Worm (Caenorhabditis elegans) whole organism, young adult: Measurements from ENCODE around the gene pelo-1.

Source experiments
- B0019.2 ChIP-seq: fragments of 200-800 bp; sonication (Bioruptor generic); conservative IDR thresholded peaks from 2 replicates; pipeline ENCODE4 v1.3.6; 2022; ENCODE audit warnings: missing genetic modification reagents, missing genetic modification characterization, missing compliant biosample characterization
- C06A6.2 ChIP-seq: fragments of 200-800 bp; sonication (Bioruptor generic); conservative IDR thresholded peaks from 2 replicates; pipeline ENCODE4 v1.3.6; 2022; ENCODE audit warnings: missing genetic modification characterization, missing compliant biosample characterization
- F23B12.7 ChIP-seq: sonication (generic microtip); optimal IDR thresholded peaks from 2 replicates; lab custom pipeline; 2017; ENCODE audit warnings: missing genetic modification characterization, mild to moderate bottlenecking, missing compliant biosample characterization, antibody characterized with exemption, moderate library complexity; ENCODE audit not compliant: insufficient read depth
- F37B4.10 ChIP-seq: fragments of 200-800 bp; sonication (Bioruptor generic); IDR thresholded peaks from 2 replicates; pipeline ENCODE4 v1.3.6; 2022; ENCODE audit warnings: missing genetic modification characterization, missing compliant biosample characterization
- F52B5.7 ChIP-seq: sonication (generic microtip); optimal IDR thresholded peaks from 2 replicates; lab custom pipeline; 2016; ENCODE audit warnings: mild to moderate bottlenecking, missing genetic modification characterization, missing compliant biosample characterization
- F55B11.4 ChIP-seq: sonication (generic microtip); optimal IDR thresholded peaks from 2 replicates; lab custom pipeline; 2016; ENCODE audit warnings: missing compliant biosample characterization, missing genetic modification characterization, borderline replicate concordance; ENCODE audit not compliant: insufficient read depth
- T07F8.4 ChIP-seq: sonication (generic microtip); optimal IDR thresholded peaks from 2 replicates; lab custom pipeline; 2016; ENCODE audit warnings: mild to moderate bottlenecking, missing genetic modification characterization, moderate library complexity, missing compliant biosample characterization
- Y53F4B.3 ChIP-seq: fragments of 200-800 bp; sonication (Bioruptor generic); IDR thresholded peaks from 2 replicates; pipeline ENCODE4 v1.3.6; 2022; ENCODE audit warnings: missing genetic modification reagents, missing genetic modification characterization, missing compliant biosample characterization
- Y95B8A.8 ChIP-seq: fragments of 200-800 bp; sonication (Bioruptor generic); IDR thresholded peaks from 2 replicates; pipeline ENCODE4 v1.3.6; 2022; ENCODE audit warnings: missing genetic modification reagents, missing genetic modification characterization, missing compliant biosample characterization
- ZK185.1 ChIP-seq: sonication (generic microtip); optimal IDR thresholded peaks from 2 replicates; lab custom pipeline; 2016; ENCODE audit warnings: mild to moderate bottlenecking, missing genetic modification characterization, missing compliant biosample characterization; ENCODE audit not compliant: poor library complexity, severe bottlenecking
- ama-1 ChIP-seq, 3 experiments: fragments of 150-350 bp in 1 of 3; sonication (generic microtip) in 2 of 3; optimal IDR thresholded peaks; 2 replicates each; lab custom pipeline; 2014 to 2018; ENCODE audit warnings: missing biosample characterization in 2 of 3, missing genetic modification characterization in 2 of 3, missing genetic modification reagents in 2 of 3
- atf-7 ChIP-seq: sonication (generic microtip); optimal IDR thresholded peaks from 2 replicates; lab custom pipeline; 2017; ENCODE audit warnings: mild to moderate bottlenecking, missing genetic modification characterization, missing compliant biosample characterization
- ccch-3 ChIP-seq: fragments of 200-800 bp; sonication (Bioruptor generic); optimal IDR thresholded peaks from 2 replicates; lab custom pipeline; 2018; ENCODE audit warnings: mild to moderate bottlenecking, missing genetic modification characterization, missing compliant biosample characterization
- cebp-1 ChIP-seq, 2 experiments: fragments of 200-800 bp in 1 of 2; sonication (Bioruptor generic) in 1 of 2; sonication (generic microtip) in 1 of 2; IDR thresholded peaks in 1 of 2; optimal IDR thresholded peaks in 1 of 2; 2 replicates each; pipeline versions ENCODE4 v1.3.6 to Lab custom; 2017 to 2022; ENCODE audit warnings: missing compliant biosample characterization in 2 of 2, missing genetic modification characterization in 2 of 2, mild to moderate bottlenecking in 1 of 2, missing genetic modification reagents in 1 of 2, moderate library complexity in 1 of 2
- cebp-2 ChIP-seq: fragments of 200-800 bp; sonication (Bioruptor generic); IDR thresholded peaks from 2 replicates; pipeline ENCODE4 v1.3.6; 2022; ENCODE audit warnings: missing genetic modification characterization, missing compliant biosample characterization
- ceh-58 ChIP-seq: fragments of 200-800 bp; sonication (Bioruptor generic); IDR thresholded peaks from 2 replicates; pipeline ENCODE4 v1.3.6; 2022; ENCODE audit warnings: missing genetic modification characterization, missing compliant biosample characterization
- ceh-79 ChIP-seq: sonication (generic microtip); optimal IDR thresholded peaks from 2 replicates; lab custom pipeline; 2017; ENCODE audit warnings: mild to moderate bottlenecking, missing genetic modification characterization, missing compliant biosample characterization
- ceh-91 ChIP-seq: fragments of 200-800 bp; sonication (Bioruptor generic); IDR thresholded peaks from 2 replicates; pipeline ENCODE4 v1.3.6; 2022; ENCODE audit warnings: missing genetic modification reagents, missing genetic modification characterization, missing compliant biosample characterization
- chd-7 ChIP-seq: sonication (generic microtip); optimal IDR thresholded peaks from 2 replicates; lab custom pipeline; 2016; ENCODE audit warnings: mild to moderate bottlenecking, missing genetic modification characterization, moderate library complexity, missing compliant biosample characterization
- dox-1 ChIP-seq: fragments of 200-800 bp; sonication (Bioruptor generic); IDR thresholded peaks from 2 replicates; pipeline ENCODE4 v1.3.6; 2022; ENCODE audit warnings: missing genetic modification reagents, missing genetic modification characterization, missing compliant biosample characterization
- efl-1 ChIP-seq: fragments of 150-350 bp; optimal IDR thresholded peaks from 2 replicates; lab custom pipeline; 2014; ENCODE audit warnings: missing biosample characterization, missing genetic modification reagents, missing genetic modification characterization
- egl-18 ChIP-seq: fragments of 200-800 bp; sonication (Bioruptor generic); IDR thresholded peaks from 2 replicates; pipeline ENCODE4 v1.3.6; 2022; ENCODE audit warnings: missing genetic modification reagents, missing genetic modification characterization, missing compliant biosample characterization
- ekl-4 ChIP-seq: fragments of 200-800 bp; sonication (Bioruptor generic); IDR thresholded peaks from 2 replicates; pipeline ENCODE4 v1.3.6; 2022; ENCODE audit warnings: missing genetic modification reagents, missing genetic modification characterization, missing compliant biosample characterization
- ets-4 ChIP-seq: fragments of 200-800 bp; sonication (Bioruptor generic); optimal IDR thresholded peaks from 2 replicates; lab custom pipeline; 2018; ENCODE audit warnings: mild to moderate bottlenecking, missing genetic modification characterization, missing compliant biosample characterization
- gei-17 ChIP-seq: fragments of 200-800 bp; sonication (Bioruptor generic); optimal IDR thresholded peaks from 2 replicates; lab custom pipeline; 2018; ENCODE audit warnings: mild to moderate bottlenecking, missing genetic modification characterization, missing compliant biosample characterization
- hsf-1 ChIP-seq: fragments of 200-800 bp; sonication (Bioruptor generic); IDR thresholded peaks from 2 replicates; pipeline ENCODE4 v1.3.6; 2022; ENCODE audit warnings: missing genetic modification reagents, missing genetic modification characterization, missing compliant biosample characterization
- let-526 ChIP-seq: fragments of 200-800 bp; sonication (Bioruptor generic); IDR thresholded peaks from 2 replicates; pipeline ENCODE4 v1.3.6; 2022; ENCODE audit warnings: missing genetic modification reagents, missing genetic modification characterization, missing compliant biosample characterization
- let-607 ChIP-seq, 2 experiments: fragments of 200-800 bp in 1 of 2; sonication (Bioruptor generic) in 1 of 2; sonication (generic microtip) in 1 of 2; optimal IDR thresholded peaks; 2 replicates each; lab custom pipeline; 2016 to 2018; ENCODE audit warnings: mild to moderate bottlenecking in 2 of 2, missing compliant biosample characterization in 2 of 2, missing genetic modification characterization in 2 of 2, moderate library complexity in 2 of 2, missing genotype in 1 of 2
- lsl-1 ChIP-seq: fragments of 200-800 bp; sonication (Bioruptor generic); optimal IDR thresholded peaks from 2 replicates; lab custom pipeline; 2018; ENCODE audit warnings: mild to moderate bottlenecking, missing genetic modification characterization, moderate library complexity, missing compliant biosample characterization
- lsy-27 ChIP-seq: sonication (generic microtip); optimal IDR thresholded peaks from 2 replicates; lab custom pipeline; 2017; ENCODE audit warnings: missing genetic modification characterization, mild to moderate bottlenecking, missing compliant biosample characterization, antibody characterized with exemption, missing genotype, borderline replicate concordance; ENCODE audit not compliant: insufficient read depth
- madf-3 ChIP-seq: fragments of 200-800 bp; sonication (Bioruptor generic); IDR thresholded peaks from 2 replicates; pipeline ENCODE4 v1.3.6; 2022; ENCODE audit warnings: missing genetic modification reagents, missing genetic modification characterization, missing compliant biosample characterization
- madf-6 ChIP-seq: fragments of 200-800 bp; sonication (Bioruptor generic); IDR thresholded peaks from 2 replicates; pipeline ENCODE4 v1.3.6; 2022; ENCODE audit warnings: missing genetic modification reagents, missing genetic modification characterization, missing compliant biosample characterization
- madf-8 ChIP-seq: fragments of 200-800 bp; sonication (Bioruptor generic); conservative IDR thresholded peaks from 2 replicates; pipeline ENCODE4 v1.3.6; 2022; ENCODE audit warnings: missing genetic modification reagents, missing genetic modification characterization, missing compliant biosample characterization
- nfya-2 ChIP-seq: fragments of 200-800 bp; sonication (Bioruptor generic); IDR thresholded peaks from 2 replicates; pipeline ENCODE4 v1.3.6; 2022; ENCODE audit warnings: missing genetic modification reagents, missing genetic modification characterization, missing compliant biosample characterization
- nhr-120 ChIP-seq: fragments of 200-800 bp; sonication (Bioruptor generic); IDR thresholded peaks from 2 replicates; pipeline ENCODE4 v1.3.6; 2022; ENCODE audit warnings: missing genetic modification characterization, missing compliant biosample characterization
- nhr-179 ChIP-seq: sonication (generic microtip); optimal IDR thresholded peaks from 2 replicates; lab custom pipeline; 2016; ENCODE audit warnings: mild to moderate bottlenecking, missing genetic modification characterization, missing compliant biosample characterization
- nhr-80 ChIP-seq: sonication (generic microtip); optimal IDR thresholded peaks from 2 replicates; lab custom pipeline; 2016; ENCODE audit warnings: missing genetic modification characterization, missing compliant biosample characterization
- pha-4 ChIP-seq: fragments of 150-350 bp; sonication (generic microtip); optimal IDR thresholded peaks from 2 replicates; lab custom pipeline; 2014; ENCODE audit warnings: missing biosample characterization, missing genetic modification reagents, missing genetic modification characterization
- snpc-1.3 ChIP-seq: sonication (generic microtip); optimal IDR thresholded peaks from 2 replicates; lab custom pipeline; 2017; ENCODE audit warnings: missing genetic modification characterization, mild to moderate bottlenecking, missing compliant biosample characterization, antibody characterized with exemption, moderate library complexity, missing genotype, missing genetic modification reagents; ENCODE audit not compliant: insufficient read depth
- snpc-3.4 ChIP-seq: sonication (generic microtip); optimal IDR thresholded peaks from 2 replicates; lab custom pipeline; 2017; ENCODE audit warnings: missing genetic modification characterization, mild to moderate bottlenecking, missing compliant biosample characterization, antibody characterized with exemption, moderate library complexity, missing genotype, missing genetic modification reagents
- snpc-4 ChIP-seq, 5 experiments: fragments of 150-350 bp in 1 of 5; sonication (generic microtip) in 4 of 5; optimal IDR thresholded peaks; 2 replicates each; lab custom pipeline; 2014 to 2018; ENCODE audit warnings: missing genetic modification characterization in 5 of 5, missing biosample characterization in 3 of 5, antibody characterized with exemption in 2 of 5, mild to moderate bottlenecking in 2 of 5, missing compliant biosample characterization in 2 of 5, missing genotype in 2 of 5, moderate library complexity in 2 of 5, missing genetic modification reagents in 1 of 5
- tlf-1 ChIP-seq: fragments of 200-800 bp; sonication (Bioruptor generic); optimal IDR thresholded peaks from 2 replicates; lab custom pipeline; 2018; ENCODE audit warnings: mild to moderate bottlenecking, missing genetic modification characterization, missing compliant biosample characterization
- xnd-1 ChIP-seq: sonication (generic microtip); optimal IDR thresholded peaks from 2 replicates; lab custom pipeline; 2016; ENCODE audit warnings: missing genotype, missing genetic modification reagents, missing genetic modification characterization, missing compliant biosample characterization
- ztf-25 ChIP-seq: fragments of 200-800 bp; sonication (Bioruptor generic); IDR thresholded peaks from 2 replicates; pipeline ENCODE4 v1.3.6; 2022; ENCODE audit warnings: missing genetic modification reagents, missing genetic modification characterization, missing compliant biosample characterization

The pelo-1 gene

DNA sequence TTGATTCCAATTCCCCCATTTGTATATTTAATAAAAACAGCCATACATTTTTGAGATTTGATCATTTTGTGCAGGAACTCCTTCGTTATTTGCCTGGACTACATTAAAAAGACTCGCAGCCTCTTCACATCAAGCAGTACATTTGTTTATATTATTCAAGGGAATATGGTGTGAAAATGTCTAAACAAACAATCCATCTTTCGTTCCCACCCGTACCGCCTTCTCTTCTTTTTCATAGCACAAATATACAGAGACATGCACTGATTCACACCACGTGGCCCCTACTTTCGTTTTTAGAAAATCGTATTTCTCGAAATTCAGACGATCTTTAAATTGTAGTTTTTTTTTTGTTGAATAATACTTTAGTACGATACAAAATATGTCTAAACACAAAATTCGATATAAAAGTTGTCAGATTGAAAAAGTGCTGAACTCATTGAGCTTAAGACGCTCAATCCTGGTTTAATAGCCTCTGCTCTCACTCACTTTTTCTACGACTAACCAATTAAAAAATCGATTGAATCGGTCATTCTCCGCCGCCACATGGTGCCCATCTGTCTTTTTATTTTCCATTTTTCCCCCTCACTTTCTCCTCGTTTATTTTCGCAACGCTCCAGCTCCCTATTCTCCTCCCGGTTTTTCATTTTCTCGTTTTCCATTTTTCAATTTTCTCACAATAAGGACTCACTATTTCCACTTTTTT, 8.6 kb downstream of the pelo-1 start (continued):
- peak; percentile 67 to 89 for TF ChIP-seq let-607 (tag; optimal IDR thresholded peaks at IDR 0.05; lab: Kevin White, UChicago)
- TF ChIP-seq lsl-1 (GFP tag; lab: Kevin White, UChicago): no peak
- no peak for TF ChIP-seq ccch-3
- TF ChIP-seq chd-7 (tag; lab: Kevin White, UChicago): peak; percentile 79
- TF ChIP-seq madf-6 (GFP tag; lab: Robert Waterston, UW): peak; percentile 66
- peak; percentile 84 for TF ChIP-seq atf-7 (tag; lab: Kevin White, UChicago)
- TF ChIP-seq pha-4 (tag; lab: Kevin White, UChicago): no peak
- peak; percentile 11 for TF ChIP-seq ets-4 (GFP tag; lab: Kevin White, UChicago)
- 0 out of 2 replicates have a peak, but pooled peaks have one; percentile 49 for TF ChIP-seq let-526
- no peak for TF ChIP-seq madf-8 (GFP tag; lab: Robert Waterston, UW)
- TF ChIP-seq ZK185.1 (tag; lab: Kevin White, UChicago): peak; percentile 72
- TF ChIP-seq hsf-1 (GFP tag; lab: Robert Waterston, UW): peak; percentile 30; the same call in 1 of the 2 replicates
- TF ChIP-seq efl-1 (GFP tag; lab: Kevin White, UChicago): no peak
- peak; percentile 83 for TF ChIP-seq ekl-4 (GFP tag; lab: Robert Waterston, UW)
- no peak for TF ChIP-seq xnd-1 (tag; lab: Kevin White, UChicago)
- TF ChIP-seq egl-18 (GFP tag; lab: Robert Waterston, UW): no peak
- no peak for TF ChIP-seq ceh-58 (GFP tag; lab: Robert Waterston, UW)
- TF ChIP-seq cebp-2 (GFP tag; lab: Robert Waterston, UW): no peak
- no peak for TF ChIP-seq lsy-27 (tag; lab: Kevin White, UChicago)
- peak; percentile 33 for TF ChIP-seq ceh-79 (tag; lab: Kevin White, UChicago)
- TF ChIP-seq F37B4.10: no peak
- TF ChIP-seq F23B12.7 (tag; lab: Kevin White, UChicago): no peak
- peak; percentile 76 for TF ChIP-seq snpc-3.4 (tag; lab: Kevin White, UChicago)
- peak; percentile 73 for TF ChIP-seq gei-17 (GFP tag; lab: Kevin White, UChicago)
- peak; percentile 41 for TF ChIP-seq snpc-1.3 (tag; lab: Kevin White, UChicago)
- no peak for TF ChIP-seq Y53F4B.3 (GFP tag; lab: Robert Waterston, UW)
- no peak for TF ChIP-seq T07F8.4 (tag; lab: Kevin White, UChicago)
- TF ChIP-seq nfya-2: no peak
- TF ChIP-seq ztf-25 (GFP tag; lab: Robert Waterston, UW): no peak
- peak; percentile 46 for TF ChIP-seq F52B5.7
- no peak for TF ChIP-seq nhr-179 (tag; lab: Kevin White, UChicago)
- no peak for TF ChIP-seq B0019.2 (GFP tag; lab: Robert Waterston, UW)
- TF ChIP-seq tlf-1 (GFP tag; lab: Kevin White, UChicago): peak; percentile 77
- peak; percentile 56; the same call in 1 of the 2 replicates for TF ChIP-seq madf-3 (GFP tag; lab: Robert Waterston, UW)
- TF ChIP-seq C06A6.2 (GFP tag; lab: Robert Waterston, UW): peak; percentile 58; the same call in 1 of the 2 replicates
- peak; percentile 6 for TF ChIP-seq nhr-80
- no peak for TF ChIP-seq Y95B8A.8 (GFP tag; lab: Robert Waterston, UW)
- peak; percentile 46 for TF ChIP-seq dox-1 (GFP tag; lab: Robert Waterston, UW)
- peak; percentile 93 for TF ChIP-seq nhr-120 (GFP tag; lab: Robert Waterston, UW)
- no peak for TF ChIP-seq cebp-1 (GFP tag; IDR thresholded peaks at IDR 0.05; lab: Robert Waterston, UW)
- TF ChIP-seq cebp-1 (tag; optimal IDR thresholded peaks at IDR 0.05; lab: Kevin White, UChicago): peak; percentile 62
- TF ChIP-seq ama-1 (optimal IDR thresholded peaks at IDR 0.05; lab: Kevin White, UChicago): peak; percentile 96
- TF ChIP-seq ama-1 (GFP tag; optimal IDR thresholded peaks at IDR 0.05; lab: Kevin White, UChicago): peak in 1 of 2 experiments; percentile 68
- no peak for TF ChIP-seq F55B11.4
- no peak for TF ChIP-seq ceh-91
- TF ChIP-seq snpc-4 (GFP tag; optimal IDR thresholded peaks at IDR 0.05; lab: Kevin White, UChicago): no peak
- peak in 2 of 4 experiments; percentile 42 to 47 for TF ChIP-seq snpc-4 (tag; optimal IDR thresholded peaks at IDR 0.05; lab: Kevin White, UChicago)
